Worm (Caenorhabditis elegans): ENCODE data around the gene arf-1.

The arf-1 gene

DNA sequence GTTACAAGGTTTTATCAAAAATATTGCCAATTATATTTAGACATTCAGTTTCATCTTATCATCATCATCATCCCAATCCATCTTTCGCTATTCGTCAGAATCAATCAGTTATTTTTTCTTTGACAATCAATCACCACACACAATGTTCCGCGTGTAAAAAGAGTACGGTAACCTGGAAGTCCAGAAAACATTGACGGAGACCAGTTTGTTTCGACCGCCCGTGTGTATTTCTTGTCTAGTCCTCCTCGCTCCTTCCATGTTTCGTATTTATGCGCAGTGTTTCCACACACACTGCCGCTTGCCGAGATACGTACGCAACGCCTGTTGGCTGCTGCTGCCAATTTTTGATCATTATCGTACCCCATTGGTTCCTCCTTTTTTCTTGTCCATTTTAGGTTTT is 4.0 kb upstream of the arf-1 start (continued):
- peak; percentile 59 to 81 for TF ChIP-seq lsy-2 (tag; optimal IDR thresholded peaks at IDR 0.05)
- peak; percentile 41 for TF ChIP-seq dve-1 (tag; optimal IDR thresholded peaks at IDR 0.05; ENCODE audit: insufficient read depth)
- peak; percentile 53 for TF ChIP-seq mep-1 (tag; optimal IDR thresholded peaks at IDR 0.05)
- peak; percentile 30; the same call in 1 of the 2 replicates for TF ChIP-seq dmd-6 (GFP tag; IDR thresholded peaks at IDR 0.05)
- no peak for TF ChIP-seq skn-1 (tag; optimal IDR thresholded peaks at IDR 0.05)
- no peak for TF ChIP-seq snpc-4 (tag; optimal IDR thresholded peaks at IDR 0.05)
- TF ChIP-seq daf-16 (GFP tag; optimal IDR thresholded peaks at IDR 0.05), result no peak
- TF ChIP-seq daf-16 (tag; optimal IDR thresholded peaks at IDR 0.05), result no peak
- peak; percentile 41 for TF ChIP-seq mes-2 (tag; optimal IDR thresholded peaks at IDR 0.05; ENCODE audit: poor library complexity, severe bottlenecking)

DNA sequence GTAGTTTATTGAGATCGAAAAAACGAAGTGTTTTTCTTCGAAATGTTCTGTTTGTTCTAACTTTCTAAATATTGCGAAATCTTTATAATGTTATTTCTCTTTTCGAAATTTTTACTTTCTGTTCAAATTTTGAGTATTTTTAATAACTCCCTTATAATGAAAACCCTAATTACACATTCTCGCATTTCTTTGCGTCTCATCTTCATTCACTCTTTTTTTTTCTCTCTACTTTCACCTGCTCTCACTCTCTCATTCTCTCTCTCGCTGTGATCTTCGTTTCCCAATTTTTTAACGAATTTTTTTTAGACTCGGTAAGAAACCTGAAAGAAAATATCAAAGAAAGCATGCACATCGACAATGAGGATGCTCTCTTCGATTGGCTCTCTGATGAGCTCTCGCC is 3.4 kb upstream of the arf-1 start, which contains the start of gene rbm-26:
Gene rbm-26 (plus strand): TSS at position 301 of the 400 bp plus-strand sequence.
- TF ChIP-seq arid-1 (GFP tag; conservative IDR thresholded peaks at IDR 0.05) (no peak), daf-16 (GFP tag; optimal IDR thresholded peaks at IDR 0.05) (no peak), daf-16 (tag; optimal IDR thresholded peaks at IDR 0.05) (peak; percentile 6)

DNA sequence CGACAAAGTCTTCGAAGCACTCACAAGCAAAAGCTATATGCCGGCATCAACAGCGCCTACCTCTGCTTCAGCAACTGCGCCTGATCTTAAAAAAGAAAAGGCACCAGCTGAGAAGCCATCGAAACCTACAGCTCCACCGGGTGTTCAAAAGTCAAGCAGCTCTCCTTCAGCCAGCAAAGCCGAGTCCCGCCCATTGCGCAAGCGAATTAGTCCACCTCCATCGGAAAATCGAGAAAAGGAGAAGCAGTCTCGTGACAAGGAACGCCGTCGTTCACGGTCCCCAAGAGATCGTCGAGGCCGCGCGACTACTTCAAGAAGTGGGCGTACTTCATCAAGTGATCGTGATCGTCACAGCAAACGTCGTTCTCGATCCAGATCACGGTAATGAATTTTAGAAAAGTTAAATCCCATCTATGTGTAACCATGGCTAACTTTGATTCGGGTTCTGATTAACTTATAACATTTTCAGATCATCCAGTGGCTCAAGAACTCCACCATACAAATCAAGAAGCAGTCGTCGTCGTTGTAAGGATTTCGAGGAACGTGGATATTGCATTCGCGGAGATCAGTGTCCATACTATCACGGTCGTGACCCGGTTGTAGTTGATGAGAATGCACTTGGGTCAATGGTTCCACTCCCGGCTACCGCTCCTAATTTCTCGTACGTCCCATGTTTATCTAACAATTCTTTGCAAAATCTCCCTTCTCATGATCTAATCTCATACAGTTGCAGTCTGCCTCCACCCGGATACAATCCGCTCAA is 2.6 kb upstream of the arf-1 start:
- TF ChIP-seq mxl-3 (GFP tag; optimal IDR thresholded peaks at IDR 0.05) (no peak), egl-43 (GFP tag; IDR thresholded peaks at IDR 0.05) (no peak), spr-1 (tag; optimal IDR thresholded peaks at IDR 0.05) (no peak), zip-11 (GFP tag; IDR thresholded peaks at IDR 0.05) (no peak), hif-1 (tag; optimal IDR thresholded peaks at IDR 0.05) (no peak), arid-1 (GFP tag; conservative IDR thresholded peaks at IDR 0.05) (no peak), T26A8.4 (GFP tag; IDR thresholded peaks at IDR 0.05) (no peak), dmd-9 (GFP tag; IDR thresholded peaks at IDR 0.05) (no peak), D1046.2 (GFP tag; IDR thresholded peaks at IDR 0.05) (0 out of 2 replicates have a peak, but pooled peaks have one; percentile 25), ZK546.5 (tag; optimal IDR thresholded peaks at IDR 0.05) (no peak), aha-1 (tag) (peak; percentile 93), nhr-77 (tag; optimal IDR thresholded peaks at IDR 0.05) (no peak), lir-3 (tag; optimal IDR thresholded peaks at IDR 0.05) (no peak), madf-5 (GFP tag; IDR thresholded peaks at IDR 0.05) (no peak), ces-1 (GFP tag; optimal IDR thresholded peaks at IDR 0.05) (no peak), zip-2 (tag; optimal IDR thresholded peaks at IDR 0.05) (no peak), zfp-2 (tag; optimal IDR thresholded peaks at IDR 0.05) (no peak), skn-1 (tag; optimal IDR thresholded peaks at IDR 0.05) (no peak), set-16 (GFP tag; IDR thresholded peaks at IDR 0.05) (peak; percentile 65), pqm-1 (tag; optimal IDR thresholded peaks at IDR 0.05) (no peak), R02D3.7 (tag; optimal IDR thresholded peaks at IDR 0.05) (no peak), tra-1 (GFP tag; IDR thresholded peaks at IDR 0.05) (no peak), unc-62 (GFP tag; optimal IDR thresholded peaks at IDR 0.05 in 1 of 2) (peak in 1 of 2 experiments; percentile 32), unc-62 (tag; optimal IDR thresholded peaks at IDR 0.05) (no peak), lin-29 (GFP tag; IDR thresholded peaks at IDR 0.05) (no peak), zfp-3 (GFP tag; conservative IDR thresholded peaks at IDR 0.05) (no peak), nhr-48 (tag; optimal IDR thresholded peaks at IDR 0.05) (no peak)

DNA sequence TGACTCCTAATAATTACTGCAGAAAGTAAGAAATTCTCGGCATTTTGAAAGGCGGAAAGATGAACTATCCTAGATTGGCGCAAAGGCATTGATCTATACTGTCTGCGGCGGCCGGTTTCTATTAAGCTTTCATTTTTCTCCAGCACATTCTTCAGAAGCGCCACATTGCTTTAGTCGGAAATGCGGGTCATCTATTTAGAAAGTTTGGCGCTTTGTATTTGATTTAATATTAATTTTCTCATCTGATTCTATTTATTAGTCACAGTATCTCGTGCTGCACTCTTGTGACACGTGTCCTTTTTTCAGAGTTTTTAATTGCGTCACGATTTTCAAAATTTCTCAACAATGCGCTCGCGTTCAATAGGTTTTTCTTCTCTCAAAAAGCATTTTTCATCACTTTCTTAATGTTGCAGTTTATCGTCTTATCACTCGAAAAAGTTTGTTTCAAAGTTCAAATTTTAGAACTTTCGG is 333 bp downstream of the arf-1 start:
- TF ChIP-seq snpc-4 (tag; optimal IDR thresholded peaks at IDR 0.05), result no peak
- TF ChIP-seq lin-1 (GFP tag; IDR thresholded peaks at IDR 0.05), result 0 out of 2 replicates have a peak, but pooled peaks have one; percentile 6
- TF ChIP-seq hlh-30 (tag; optimal IDR thresholded peaks at IDR 0.05; ENCODE audit: insufficient read depth), result peak; percentile 74
- TF ChIP-seq nhr-28 (tag; optimal IDR thresholded peaks at IDR 0.05), result no peak
- TF ChIP-seq ama-1 (optimal IDR thresholded peaks at IDR 0.05), result peak; percentile 33
- no peak for TF ChIP-seq F26F4.8 (GFP tag; conservative IDR thresholded peaks at IDR 0.05)
- no peak for TF ChIP-seq F49E8.2 (tag; optimal IDR thresholded peaks at IDR 0.05; ENCODE audit: borderline replicate concordance)
- TF ChIP-seq mes-2 (tag; optimal IDR thresholded peaks at IDR 0.05; ENCODE audit: poor library complexity, severe bottlenecking), result peak; percentile 50
- 0 out of 2 replicates have a peak, but pooled peaks have one; percentile 25 for TF ChIP-seq tag-97 (GFP tag; IDR thresholded peaks at IDR 0.05)
- peak; percentile 16 for TF ChIP-seq pqm-1 (tag; optimal IDR thresholded peaks at IDR 0.05)
- TF ChIP-seq cey-2 (tag; optimal IDR thresholded peaks at IDR 0.05; ENCODE audit: borderline replicate concordance, insufficient read depth), result no peak
- TF ChIP-seq unc-62 (GFP tag; optimal IDR thresholded peaks at IDR 0.05 in 1 of 2), result peak in 1 of 2 experiments; percentile 76
- TF ChIP-seq unc-62 (tag; optimal IDR thresholded peaks at IDR 0.05), result no peak
- TF ChIP-seq nhr-77 (tag; optimal IDR thresholded peaks at IDR 0.05), result no peak
- TF ChIP-seq daf-16 (GFP tag; optimal IDR thresholded peaks at IDR 0.05), result no peak
- peak; percentile 8 for TF ChIP-seq daf-16 (tag; optimal IDR thresholded peaks at IDR 0.05)
- 0 out of 4 replicates have a peak, but pooled peaks of 1 of the 2 experiments have one; percentile 53 for TF ChIP-seq madf-5 (GFP tag; IDR thresholded peaks at IDR 0.05)
- no peak for TF ChIP-seq spr-3 (GFP tag; optimal IDR thresholded peaks at IDR 0.05)

Measured in whole organism, L4 larva.